Worm (Caenorhabditis elegans): Measurements from ENCODE around the gene dhs-21.
A peak's percentile ranks its signal among the peaks of the same experiment; 100 is the strongest.

Gene dhs-21

ce11 chrV:12744979-12745378 is 11.5 kb upstream of the dhs-21 start, which contains the start of gene C15C8.7:
Gene C15C8.7, minus strand, starts transcription at chrV:12745050.
- no peak for TF ChIP-seq dpl-1 (GFP tag; optimal IDR thresholded peaks at IDR 0.05)
- TF ChIP-seq elt-2 (tag; optimal IDR thresholded peaks at IDR 0.05): peak; percentile 75
- peak; percentile 52 for TF ChIP-seq pqm-1 (tag; optimal IDR thresholded peaks at IDR 0.05)

- TF ChIP-seq dpl-1 (GFP tag; optimal IDR thresholded peaks at IDR 0.05) (no peak), sup-37 (GFP tag; optimal IDR thresholded peaks at IDR 0.05) (no peak), nhr-85 (tag) (no peak), elt-2 (tag; optimal IDR thresholded peaks at IDR 0.05) (peak; percentile 28), pqm-1 (tag; optimal IDR thresholded peaks at IDR 0.05) (peak; percentile 12)
These were observed 10.5 kb upstream of the dhs-21 start for ce11 chrV:12743778-12744502.

- no peak for TF ChIP-seq pqm-1 (tag; optimal IDR thresholded peaks at IDR 0.05)
- no peak for TF ChIP-seq fos-1 (tag; optimal IDR thresholded peaks at IDR 0.05)
- peak; percentile 90 for TF ChIP-seq elt-2 (tag; optimal IDR thresholded peaks at IDR 0.05)
- TF ChIP-seq nhr-71 (tag; optimal IDR thresholded peaks at IDR 0.05): peak; percentile 19
- no peak for TF ChIP-seq nhr-76 (tag; optimal IDR thresholded peaks at IDR 0.05)
- no peak for TF ChIP-seq sptf-1 (tag; optimal IDR thresholded peaks at IDR 0.05)
- no peak for TF ChIP-seq ces-1 (GFP tag; optimal IDR thresholded peaks at IDR 0.05)
- TF ChIP-seq mdl-1 (tag; optimal IDR thresholded peaks at IDR 0.05): no peak
- TF ChIP-seq lin-39 (tag; optimal IDR thresholded peaks at IDR 0.05): no peak
- no peak for TF ChIP-seq C34B4.2 (tag; optimal IDR thresholded peaks at IDR 0.05)
- no peak for TF ChIP-seq C04F5.9 (tag; optimal IDR thresholded peaks at IDR 0.05)
- TF ChIP-seq nhr-90 (tag; optimal IDR thresholded peaks at IDR 0.05; ENCODE audit: poor library complexity): peak; percentile 12
- TF ChIP-seq rnt-1 (tag; optimal IDR thresholded peaks at IDR 0.05): no peak
These were observed 8.2 kb upstream of the dhs-21 start, which contains the start of gene hrg-7 for ce11 chrV:12741684-12742083. Gene hrg-7, plus strand, starts transcription at chrV:12742041.

- TF ChIP-seq ceh-63 (GFP tag; optimal IDR thresholded peaks at IDR 0.05): no peak
- TF ChIP-seq zip-4 (GFP tag; optimal IDR thresholded peaks at IDR 0.05): no peak
These were observed 2.8 kb upstream of the dhs-21 start, which contains the start of gene cky-1 for ce11 chrV:12736166-12736753. Gene cky-1, plus strand, starts transcription at chrV:12736703.

- TF ChIP-seq jun-1 (tag; optimal IDR thresholded peaks at IDR 0.05) (peak; percentile 45), nhr-85 (tag) (peak; percentile 69), nhr-28 (tag; optimal IDR thresholded peaks at IDR 0.05) (no peak), irx-1 (tag; optimal IDR thresholded peaks at IDR 0.05) (no peak), ztf-4 (tag; optimal IDR thresholded peaks at IDR 0.05) (no peak), elt-3 (tag; optimal IDR thresholded peaks at IDR 0.05) (peak in 2 of 6 experiments; percentile 11 to 29), hlh-17 (GFP tag; optimal IDR thresholded peaks at IDR 0.05; ENCODE audit: borderline replicate concordance) (no peak), nhr-76 (tag; optimal IDR thresholded peaks at IDR 0.05) (no peak), aha-1 (tag; optimal IDR thresholded peaks at IDR 0.05) (no peak), dsc-1 (tag; optimal IDR thresholded peaks at IDR 0.05) (no peak), Y116A8C.19 (tag; optimal IDR thresholded peaks at IDR 0.05; ENCODE audit: borderline replicate concordance) (no peak), elt-2 (tag; optimal IDR thresholded peaks at IDR 0.05) (peak; percentile 80), efl-1 (optimal IDR thresholded peaks at IDR 0.05) (no peak), efl-1 (GFP tag; optimal IDR thresholded peaks at IDR 0.05 in 1 of 2) (peak in 1 of 2 experiments; percentile 2), ceh-90 (tag; optimal IDR thresholded peaks at IDR 0.05) (no peak), lin-15B (tag; optimal IDR thresholded peaks at IDR 0.05) (no peak)
These were observed 711 bp downstream of the dhs-21 start for ce11 chrV:12732734-12733133.
